Fruit fly (Drosophila melanogaster): Measurements from ENCODE around the gene CAH6.

Gene CAH6

dm6 chr3R:31243079-31243668, 14.2 kb upstream of the CAH6 start:
- TF ChIP-seq rn (GFP tag; IDR thresholded peaks at IDR 0.05) (no peak), CG12605 (GFP tag; IDR thresholded peaks at IDR 0.05) (peak; percentile 30; the same call in 1 of the 2 replicates), Snoo (tag; optimal IDR thresholded peaks at IDR 0.05) (no peak), Pif1A (GFP tag; optimal IDR thresholded peaks at IDR 0.05) (peak; percentile 10), Ets98B (GFP tag; IDR thresholded peaks at IDR 0.05) (peak; percentile 80), CG32121 (GFP tag; IDR thresholded peaks at IDR 0.05) (peak; percentile 75), CG4496 (GFP tag; IDR thresholded peaks at IDR 0.05) (peak; percentile 83), fd96Ca (GFP tag; IDR thresholded peaks at IDR 0.05) (peak; percentile 78)

dm6 chr3R:31245785-31246184, 11.6 kb upstream of the CAH6 start:
- TF ChIP-seq CG8301 (tag; optimal IDR thresholded peaks at IDR 0.05) (no peak), CG14655 (GFP tag; optimal IDR thresholded peaks at IDR 0.05) (no peak)

- peak; percentile 22; the same call in 1 of the 2 replicates for TF ChIP-seq CG32121 (GFP tag; IDR thresholded peaks at IDR 0.05)
- peak; percentile 58; the same call in 2 of the 3 replicates for TF ChIP-seq CG4496 (GFP tag; IDR thresholded peaks at IDR 0.05)
- TF ChIP-seq Ets98B (GFP tag; IDR thresholded peaks at IDR 0.05) = peak; percentile 40; the same call in 1 of the 2 replicates
- peak; percentile 60 for TF ChIP-seq Pif1B (GFP tag; optimal IDR thresholded peaks at IDR 0.05)
- TF ChIP-seq CG13204 (GFP tag; optimal IDR thresholded peaks at IDR 0.05) = no peak
- peak; percentile 74 for TF ChIP-seq Snoo (tag; optimal IDR thresholded peaks at IDR 0.05)
- TF ChIP-seq CG17806 (tag; optimal IDR thresholded peaks at IDR 0.05) = no peak
- TF ChIP-seq CG14655 (GFP tag; optimal IDR thresholded peaks at IDR 0.05) = peak; percentile 15
- TF ChIP-seq gl (tag; optimal IDR thresholded peaks at IDR 0.05) = no peak
- no peak for TF ChIP-seq EcR (GFP tag; optimal IDR thresholded peaks at IDR 0.05)
- TF ChIP-seq CG8301 (tag; optimal IDR thresholded peaks at IDR 0.05) = peak; percentile 52
- TF ChIP-seq Pif1A (GFP tag; optimal IDR thresholded peaks at IDR 0.05) = peak; percentile 58
- no peak for TF ChIP-seq D1 (tag; optimal IDR thresholded peaks at IDR 0.05)
- no peak for TF ChIP-seq CG10348 (GFP tag; IDR thresholded peaks at IDR 0.05)
- peak; percentile 65; the same call in 2 of the 3 replicates for TF ChIP-seq fd96Ca (GFP tag; IDR thresholded peaks at IDR 0.05)
- no peak for TF ChIP-seq CG34367 (tag; optimal IDR thresholded peaks at IDR 0.05)
- TF ChIP-seq CG15710 (tag; optimal IDR thresholded peaks at IDR 0.05) = no peak
- no peak for TF ChIP-seq rn (GFP tag; IDR thresholded peaks at IDR 0.05)
- TF ChIP-seq CG9948 (tag; optimal IDR thresholded peaks at IDR 0.05) = no peak
- TF ChIP-seq CG12605 (GFP tag; IDR thresholded peaks at IDR 0.05) = no peak
- TF ChIP-seq CG8159 (tag; optimal IDR thresholded peaks at IDR 0.05) = no peak
These were observed 10.0 kb upstream of the CAH6 start for dm6 chr3R:31247281-31247995.

- TF ChIP-seq CG34367 (tag; optimal IDR thresholded peaks at IDR 0.05) = no peak
- no peak for TF ChIP-seq CG12605 (GFP tag; IDR thresholded peaks at IDR 0.05)
- TF ChIP-seq CG15710 (tag; optimal IDR thresholded peaks at IDR 0.05) = no peak
- no peak for TF ChIP-seq Ets98B (GFP tag; IDR thresholded peaks at IDR 0.05)
- no peak for TF ChIP-seq fd96Ca (GFP tag; IDR thresholded peaks at IDR 0.05)
- no peak for TF ChIP-seq Pif1A (GFP tag; optimal IDR thresholded peaks at IDR 0.05)
- TF ChIP-seq CG14655 (GFP tag; optimal IDR thresholded peaks at IDR 0.05) = no peak
- TF ChIP-seq CG8301 (tag; optimal IDR thresholded peaks at IDR 0.05) = no peak
- no peak for TF ChIP-seq CG13204 (GFP tag; optimal IDR thresholded peaks at IDR 0.05)
- no peak for TF ChIP-seq CG4496 (GFP tag; IDR thresholded peaks at IDR 0.05)
- TF ChIP-seq EcR (GFP tag; optimal IDR thresholded peaks at IDR 0.05) = no peak
- TF ChIP-seq Pif1B (GFP tag; optimal IDR thresholded peaks at IDR 0.05) = no peak
- no peak for TF ChIP-seq CG10348 (GFP tag; IDR thresholded peaks at IDR 0.05)
- TF ChIP-seq gl (tag; optimal IDR thresholded peaks at IDR 0.05) = no peak
- no peak for TF ChIP-seq CG32121 (GFP tag; IDR thresholded peaks at IDR 0.05)
- TF ChIP-seq CG9948 (tag; optimal IDR thresholded peaks at IDR 0.05) = no peak
- no peak for TF ChIP-seq rn (GFP tag; IDR thresholded peaks at IDR 0.05)
- no peak for TF ChIP-seq Snoo (tag; optimal IDR thresholded peaks at IDR 0.05)
- no peak for TF ChIP-seq CG8159 (tag; optimal IDR thresholded peaks at IDR 0.05)
- no peak for TF ChIP-seq CG17806 (tag; optimal IDR thresholded peaks at IDR 0.05)
These were observed 9.2 kb upstream of the CAH6 start for dm6 chr3R:31248245-31248644.

dm6 chr3R:31250426-31251034, 6.9 kb upstream of the CAH6 start:
- peak; percentile 32 for TF ChIP-seq EcR (GFP tag; optimal IDR thresholded peaks at IDR 0.05)
- no peak for TF ChIP-seq Snoo (tag; optimal IDR thresholded peaks at IDR 0.05)
- TF ChIP-seq Pif1A (GFP tag; optimal IDR thresholded peaks at IDR 0.05) = peak; percentile 0
- peak; percentile 3 for TF ChIP-seq CG34367 (tag; optimal IDR thresholded peaks at IDR 0.05)
- TF ChIP-seq CG32121 (GFP tag; IDR thresholded peaks at IDR 0.05) = peak; percentile 21; the same call in 1 of the 2 replicates

- no peak for TF ChIP-seq CG15710 (tag; optimal IDR thresholded peaks at IDR 0.05)
- TF ChIP-seq EcR (GFP tag; optimal IDR thresholded peaks at IDR 0.05) = no peak
- peak; percentile 4 for TF ChIP-seq CG34367 (tag; optimal IDR thresholded peaks at IDR 0.05)
- peak; percentile 74; the same call in 2 of the 3 replicates for TF ChIP-seq CG4496 (GFP tag; IDR thresholded peaks at IDR 0.05)
- no peak for TF ChIP-seq CG10348 (GFP tag; IDR thresholded peaks at IDR 0.05)
- TF ChIP-seq CG14655 (GFP tag; optimal IDR thresholded peaks at IDR 0.05) = no peak
- TF ChIP-seq gl (tag; optimal IDR thresholded peaks at IDR 0.05) = no peak
- peak; percentile 81 for TF ChIP-seq Ets98B (GFP tag; IDR thresholded peaks at IDR 0.05)
- 0 out of 3 replicates have a peak, but pooled peaks have one; percentile 52 for TF ChIP-seq fd96Ca (GFP tag; IDR thresholded peaks at IDR 0.05)
- TF ChIP-seq rn (GFP tag; IDR thresholded peaks at IDR 0.05) = no peak
- TF ChIP-seq Pif1B (GFP tag; optimal IDR thresholded peaks at IDR 0.05) = peak; percentile 23
- TF ChIP-seq CG32121 (GFP tag; IDR thresholded peaks at IDR 0.05) = peak; percentile 82
- no peak for TF ChIP-seq CG17806 (tag; optimal IDR thresholded peaks at IDR 0.05)
- TF ChIP-seq CG9948 (tag; optimal IDR thresholded peaks at IDR 0.05) = no peak
- peak; percentile 55 for TF ChIP-seq Pif1A (GFP tag; optimal IDR thresholded peaks at IDR 0.05)
- peak; percentile 58 for TF ChIP-seq CG8301 (tag; optimal IDR thresholded peaks at IDR 0.05)
- TF ChIP-seq CG13204 (GFP tag; optimal IDR thresholded peaks at IDR 0.05) = no peak
- peak; percentile 60 for TF ChIP-seq CG12605 (GFP tag; IDR thresholded peaks at IDR 0.05)
- TF ChIP-seq Snoo (tag; optimal IDR thresholded peaks at IDR 0.05) = no peak
These were observed 6.1 kb upstream of the CAH6 start for dm6 chr3R:31251130-31251770.

Measured in whole organism, pupa.